Worm (Caenorhabditis elegans): ENCODE results near the gene bath-24.

DNA sequence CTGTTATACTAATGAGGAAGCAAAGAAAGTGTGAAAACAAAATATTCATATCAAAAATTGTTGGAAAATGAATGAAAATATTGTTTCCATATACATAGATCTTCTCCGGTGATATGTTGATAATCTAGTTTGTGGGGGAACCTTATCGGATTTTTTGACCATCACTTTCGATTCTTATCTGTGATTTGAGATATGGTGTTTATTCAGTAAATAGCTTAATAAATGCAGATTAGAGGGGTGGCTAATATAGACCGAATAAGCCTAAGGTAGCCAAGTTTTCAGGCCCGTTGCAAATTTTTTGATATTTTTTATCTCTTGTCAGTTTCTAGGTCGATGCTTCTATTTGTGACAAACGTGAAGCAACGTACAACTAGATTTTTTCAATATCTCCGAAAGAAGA is 26.0 kb upstream of the bath-24 start, which contains the start of gene F07E5.7:
- TF ChIP-seq him-1 (tag; optimal IDR thresholded peaks at IDR 0.05) (no peak), W03F9.2 (tag; optimal IDR thresholded peaks at IDR 0.05) (no peak), dao-5 (tag; optimal IDR thresholded peaks at IDR 0.05) (no peak)
